Fruit fly (Drosophila melanogaster): ENCODE measurements around the gene CG14712.

The CG14712 gene

dm6 chr3R:11615415-11616104, 13.0 kb upstream of the CG14712 start (continued):
- TF ChIP-seq fd102C (GFP tag; optimal IDR thresholded peaks at IDR 0.05) (no peak), Kr (GFP tag; optimal IDR thresholded peaks at IDR 0.05) (peak; percentile 14), CG17328 (GFP tag; IDR thresholded peaks at IDR 0.05) (no peak), CG2129 (GFP tag; IDR thresholded peaks at IDR 0.05; ENCODE audit: partially characterized antibody) (no peak), nerfin-1 (tag; optimal IDR thresholded peaks at IDR 0.05) (peak; percentile 91), sqz (GFP tag; optimal IDR thresholded peaks at IDR 0.05) (no peak), Awh (GFP tag; IDR thresholded peaks at IDR 0.05) (0 out of 2 replicates have a peak, but pooled peaks have one; percentile 16), Side (GFP tag; optimal IDR thresholded peaks at IDR 0.05) (no peak), BtbVII (GFP tag; optimal IDR thresholded peaks at IDR 0.05) (no peak), tup (GFP tag; optimal IDR thresholded peaks at IDR 0.05) (no peak), Antp (GFP tag; optimal IDR thresholded peaks at IDR 0.05) (no peak), CG3281 (GFP tag; optimal IDR thresholded peaks at IDR 0.05) (no peak), Optix (GFP tag; IDR thresholded peaks at IDR 0.05) (no peak), CG8478 (optimal IDR thresholded peaks at IDR 0.05) (peak; percentile 1), Nf-YC (tag; optimal IDR thresholded peaks at IDR 0.05) (no peak), CG7839 (tag; optimal IDR thresholded peaks at IDR 0.05) (no peak), CG2116 (GFP tag; optimal IDR thresholded peaks at IDR 0.05) (no peak), CG43689 (GFP tag; IDR thresholded peaks at IDR 0.05) (no peak), CG17612 (GFP tag; IDR thresholded peaks at IDR 0.05) (no peak), en (GFP tag; optimal IDR thresholded peaks at IDR 0.05) (no peak), ttk (GFP tag; IDR thresholded peaks at IDR 0.05) (no peak), Deaf1 (tag; optimal IDR thresholded peaks at IDR 0.05) (no peak), peb (GFP tag; IDR thresholded peaks at IDR 0.05) (no peak), tll (GFP tag; optimal IDR thresholded peaks at IDR 0.05) (peak in 1 of 2 experiments; percentile 46), dpn (GFP tag; optimal IDR thresholded peaks at IDR 0.05) (no peak)

- TF ChIP-seq psq (GFP tag; optimal IDR thresholded peaks at IDR 0.05) (no peak), org-1 (GFP tag; optimal IDR thresholded peaks at IDR 0.05) (no peak), Dad (GFP tag; optimal IDR thresholded peaks at IDR 0.05) (no peak), CG11504 (tag; optimal IDR thresholded peaks at IDR 0.05) (peak; percentile 11), dm (GFP tag; optimal IDR thresholded peaks at IDR 0.05) (no peak), Optix (GFP tag; IDR thresholded peaks at IDR 0.05) (no peak), CG6689 (GFP tag; IDR thresholded peaks at IDR 0.05) (no peak), Drgx (GFP tag; IDR thresholded peaks at IDR 0.05) (0 out of 2 replicates have a peak, but pooled peaks have one; percentile 9), bsh (GFP tag; optimal IDR thresholded peaks at IDR 0.05) (peak in 1 of 2 experiments; percentile 17), pnt (GFP tag; optimal IDR thresholded peaks at IDR 0.05) (no peak), pfk (GFP tag; optimal IDR thresholded peaks at IDR 0.05) (no peak), Opbp (GFP tag; IDR thresholded peaks at IDR 0.05; ENCODE audit: partially characterized antibody) (no peak), CG12071 (GFP tag; optimal IDR thresholded peaks at IDR 0.05) (no peak), CG7928 (GFP tag; optimal IDR thresholded peaks at IDR 0.05) (no peak), salm (tag; optimal IDR thresholded peaks at IDR 0.05) (no peak), Atf3 (GFP tag; optimal IDR thresholded peaks at IDR 0.05) (no peak), CG31441 (GFP tag; IDR thresholded peaks at IDR 0.05) (no peak)
These were observed 12.3 kb upstream of the CG14712 start for dm6 chr3R:11616219-11616618.

Measured in whole organism, embryonic.